Worm (Caenorhabditis elegans): Measurements from ENCODE around the gene snf-5.

DNA sequence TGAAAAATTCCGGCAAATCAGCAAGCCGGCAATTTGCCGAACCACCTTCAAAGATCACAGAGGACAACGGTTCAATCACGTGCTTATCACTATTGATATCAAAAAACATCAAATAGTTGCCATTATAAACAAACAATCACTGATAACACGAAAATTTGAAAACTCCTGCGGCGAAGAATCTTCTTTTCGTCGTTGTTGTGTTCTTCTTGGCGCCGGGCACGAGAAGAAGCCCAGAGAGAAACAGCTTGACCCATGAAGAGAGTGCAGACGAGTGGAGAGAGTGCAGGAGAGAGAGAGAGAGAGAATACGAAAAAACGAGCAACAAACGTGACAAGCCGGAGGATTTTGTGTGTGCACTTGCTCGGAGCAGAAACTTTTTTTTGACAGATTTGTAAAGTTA, 13.1 kb upstream of the snf-5 start:
- TF ChIP-seq nhr-12 (tag; optimal IDR thresholded peaks at IDR 0.05) (no peak), ztf-11 (tag; optimal IDR thresholded peaks at IDR 0.05) (no peak), nhr-237 (tag; optimal IDR thresholded peaks at IDR 0.05) (no peak), nhr-90 (tag; optimal IDR thresholded peaks at IDR 0.05; ENCODE audit: poor library complexity) (peak; percentile 39), fkh-10 (GFP tag; optimal IDR thresholded peaks at IDR 0.05) (no peak), aha-1 (tag; optimal IDR thresholded peaks at IDR 0.05) (no peak), alr-1 (tag; optimal IDR thresholded peaks at IDR 0.05; ENCODE audit: borderline replicate concordance) (no peak), nhr-76 (tag; optimal IDR thresholded peaks at IDR 0.05) (no peak), pqm-1 (tag; optimal IDR thresholded peaks at IDR 0.05) (no peak), nhr-11 (tag; optimal IDR thresholded peaks at IDR 0.05) (no peak), nhr-77 (tag; optimal IDR thresholded peaks at IDR 0.05) (peak; percentile 24), jun-1 (tag; optimal IDR thresholded peaks at IDR 0.05) (no peak), ceh-82 (tag; optimal IDR thresholded peaks at IDR 0.05) (peak in 1 of 3 experiments; percentile 43)
